Fruit fly (Drosophila melanogaster) whole organism, adult: Measurements from ENCODE around the gene Dhrs4.

Experiments used
- CG11617 ChIP-seq: fragments of 200-800 bp; sonication (Bioruptor generic); optimal IDR thresholded peaks from 2 replicates; lab custom pipeline; 2017; ENCODE audit warnings: mild to moderate bottlenecking, missing biosample characterization, missing genetic modification reagents, missing genetic modification characterization
- CG14711 ChIP-seq: fragments of 200-800 bp; sonication (Bioruptor generic); optimal IDR thresholded peaks from 2 replicates; lab custom pipeline; 2018; ENCODE audit warnings: missing biosample characterization, mild to moderate bottlenecking, missing genetic modification characterization, moderate library complexity
- CG1620 ChIP-seq: fragments of 200-800 bp; sonication (Bioruptor generic); optimal IDR thresholded peaks from 2 replicates; lab custom pipeline; 2016; ENCODE audit warnings: missing biosample characterization, missing genetic modification characterization
- CG33017 ChIP-seq: fragments of 200-800 bp; sonication (Bioruptor generic); optimal IDR thresholded peaks from 2 replicates; lab custom pipeline; 2018; ENCODE audit warnings: missing biosample characterization, mild to moderate bottlenecking, missing genetic modification characterization, moderate library complexity
- CG7101 ChIP-seq: fragments of 200-800 bp; sonication (Bioruptor generic); optimal IDR thresholded peaks from 2 replicates; lab custom pipeline; 2018; ENCODE audit warnings: missing biosample characterization, mild to moderate bottlenecking, missing genetic modification characterization, moderate library complexity
- Crg-1 ChIP-seq: fragments of 200-800 bp; sonication (Bioruptor generic); optimal IDR thresholded peaks from 2 replicates; lab custom pipeline; 2016; ENCODE audit warnings: missing biosample characterization, missing genetic modification characterization
- Hr96 ChIP-seq: fragments of 200-800 bp; sonication (Bioruptor generic); optimal IDR thresholded peaks from 2 replicates; lab custom pipeline; 2016; ENCODE audit warnings: missing biosample characterization, missing genetic modification characterization
- Mnt ChIP-seq: fragments of 200-800 bp; sonication (Bioruptor generic); optimal IDR thresholded peaks from 2 replicates; lab custom pipeline; 2016; ENCODE audit warnings: missing biosample characterization, mild to moderate bottlenecking, missing genetic modification characterization
- bab1 ChIP-seq: fragments of 200-800 bp; sonication (Bioruptor generic); optimal IDR thresholded peaks from 3 replicates; lab custom pipeline; 2019; ENCODE audit warnings: missing biosample characterization, mild to moderate bottlenecking, missing genetic modification characterization, moderate library complexity
- kay ChIP-seq: fragments of 200-800 bp; sonication (Bioruptor generic); peaks from one replicate; lab custom pipeline; 2016; ENCODE audit warnings: missing biosample characterization, missing genetic modification characterization, borderline replicate concordance
- tj ChIP-seq: fragments of 200-800 bp; sonication (Bioruptor generic); optimal IDR thresholded peaks from 3 replicates; lab custom pipeline; 2017; ENCODE audit warnings: missing biosample characterization, mild to moderate bottlenecking, missing genetic modification characterization, moderate library complexity

dm6 chr3L:5184502-5184859 is 43.0 kb upstream of the Dhrs4 start:
- peak; percentile 51 for TF ChIP-seq kay (GFP tag; lab: Kevin White, UChicago)
- TF ChIP-seq CG1620 (GFP tag; lab: Kevin White, UChicago) = no peak
- TF ChIP-seq bab1 (GFP tag; lab: Kevin White, UChicago) = no peak
- no peak for TF ChIP-seq Hr96 (GFP tag; lab: Kevin White, UChicago)
- no peak for TF ChIP-seq tj (GFP tag; lab: Kevin White, UChicago)
- no peak for TF ChIP-seq Crg-1
- TF ChIP-seq Mnt (GFP tag; lab: Kevin White, UChicago) = no peak
- no peak for TF ChIP-seq CG7101 (tag; lab: Kevin White, UChicago)
- no peak for TF ChIP-seq CG11617 (GFP tag; lab: Kevin White, UChicago)
- TF ChIP-seq CG33017 (tag; lab: Kevin White, UChicago) = no peak
- TF ChIP-seq CG14711 = no peak
